Worm (Caenorhabditis elegans) whole organism, L4 larva: ENCODE data around the gene zipt-15.

ENCODE experiments used
- D1046.2 ChIP-seq: fragments of 200-800 bp; sonication (Bioruptor generic); IDR thresholded peaks from 2 replicates; pipeline ENCODE4 v1.3.6; 2022; ENCODE audit warnings: missing genetic modification characterization, missing compliant biosample characterization
- F10B5.3 ChIP-seq: sonication (generic microtip); optimal IDR thresholded peaks from 2 replicates; lab custom pipeline; 2016; ENCODE audit warnings: mild to moderate bottlenecking, missing genetic modification characterization, missing compliant biosample characterization
- F26F4.8 ChIP-seq: fragments of 200-800 bp; sonication (Bioruptor generic); conservative IDR thresholded peaks from 2 replicates; pipeline ENCODE4 v1.3.6; 2022; ENCODE audit warnings: missing genetic modification characterization, missing compliant biosample characterization
- F37D6.2 ChIP-seq: sonication (generic microtip); optimal IDR thresholded peaks from 2 replicates; lab custom pipeline; 2016; ENCODE audit warnings: mild to moderate bottlenecking, missing genetic modification characterization, missing compliant biosample characterization
- F44E2.7 ChIP-seq: fragments of 200-800 bp; sonication (Bioruptor generic); IDR thresholded peaks from 2 replicates; pipeline ENCODE4 v2.1.2; 2022; ENCODE audit warnings: missing genetic modification characterization, missing compliant biosample characterization
- Y105C5A.15 ChIP-seq: fragments of 200-800 bp; sonication (Bioruptor generic); IDR thresholded peaks from 2 replicates; pipeline ENCODE4 v1.3.6; 2022; ENCODE audit warnings: missing genetic modification characterization, missing compliant biosample characterization
- Y5F2A.4 ChIP-seq: fragments of 200-800 bp; sonication (Bioruptor generic); optimal IDR thresholded peaks from 2 replicates; lab custom pipeline; 2018; ENCODE audit warnings: mild to moderate bottlenecking, missing genetic modification characterization, missing compliant biosample characterization
- Y75B8A.6 ChIP-seq: fragments of 200-800 bp; sonication (Bioruptor generic); IDR thresholded peaks from 2 replicates; pipeline ENCODE4 v1.3.6; 2022; ENCODE audit warnings: missing genetic modification reagents, missing genetic modification characterization, missing compliant biosample characterization
- arid-1 ChIP-seq: fragments of 200-800 bp; sonication (Bioruptor generic); conservative IDR thresholded peaks from 2 replicates; pipeline ENCODE4 v1.3.6; 2022; ENCODE audit warnings: missing genetic modification reagents, missing genetic modification characterization, missing compliant biosample characterization
- attf-4 ChIP-seq: sonication (generic microtip); optimal IDR thresholded peaks from 3 replicates; lab custom pipeline; 2017; ENCODE audit warnings: missing biosample characterization, missing genetic modification characterization
- ceh-20 ChIP-seq: fragments of 200-800 bp; sonication (Bioruptor generic); IDR thresholded peaks from 2 replicates; pipeline ENCODE4 v1.3.6; 2022; ENCODE audit warnings: missing genetic modification reagents, missing genetic modification characterization, missing compliant biosample characterization
- ceh-28 ChIP-seq: fragments of 150-350 bp; optimal IDR thresholded peaks from 2 replicates; lab custom pipeline; 2014; ENCODE audit warnings: missing biosample characterization, missing genetic modification reagents, missing genetic modification characterization
- ceh-32 ChIP-seq: sonication (generic microtip); optimal IDR thresholded peaks from 2 replicates; lab custom pipeline; 2016; ENCODE audit warnings: mild to moderate bottlenecking, missing genetic modification characterization, missing compliant biosample characterization; ENCODE audit not compliant: poor library complexity
- ceh-82 ChIP-seq: sonication (generic microtip); optimal IDR thresholded peaks from 2 replicates; lab custom pipeline; 2017; ENCODE audit warnings: missing biosample characterization, missing genetic modification characterization
- ces-1 ChIP-seq: fragments of 150-350 bp; sonication (generic microtip); optimal IDR thresholded peaks from 4 replicates; lab custom pipeline; 2014; ENCODE audit warnings: missing biosample characterization, missing genetic modification reagents, missing genetic modification characterization
- daf-19 ChIP-seq: fragments of 200-800 bp; sonication (Bioruptor generic); conservative IDR thresholded peaks from 2 replicates; pipeline ENCODE4 v1.3.6; 2022; ENCODE audit warnings: missing genetic modification characterization, missing compliant biosample characterization
- daf-8 ChIP-seq: fragments of 200-800 bp; sonication (Bioruptor generic); IDR thresholded peaks from 2 replicates; pipeline ENCODE4 v1.3.6; 2022; ENCODE audit warnings: missing genetic modification characterization, missing compliant biosample characterization
- dmd-6 ChIP-seq: fragments of 200-800 bp; sonication (Bioruptor generic); IDR thresholded peaks from 2 replicates; pipeline ENCODE4 v1.3.6; 2022; ENCODE audit warnings: missing genetic modification reagents, missing genetic modification characterization, missing compliant biosample characterization
- dpl-1 ChIP-seq: fragments of 150-350 bp; optimal IDR thresholded peaks from 2 replicates; lab custom pipeline; 2014; ENCODE audit warnings: missing biosample characterization, missing genetic modification reagents, missing genetic modification characterization
- duxl-1 ChIP-seq: sonication (generic microtip); optimal IDR thresholded peaks from 2 replicates; lab custom pipeline; 2016; ENCODE audit warnings: mild to moderate bottlenecking, missing genetic modification characterization, moderate library complexity, missing compliant biosample characterization; ENCODE audit not compliant: poor library complexity
- dve-1 ChIP-seq: sonication (generic microtip); optimal IDR thresholded peaks from 2 replicates; lab custom pipeline; 2017; ENCODE audit warnings: antibody characterized with exemption, mild to moderate bottlenecking, missing genetic modification characterization, missing compliant biosample characterization; ENCODE audit not compliant: insufficient read depth
- egl-27 ChIP-seq: sonication (generic microtip); optimal IDR thresholded peaks from 3 replicates; lab custom pipeline; 2017; ENCODE audit warnings: missing biosample characterization, missing genetic modification reagents, missing genetic modification characterization
- fkh-10 ChIP-seq: fragments of 150-350 bp; optimal IDR thresholded peaks from 2 replicates; lab custom pipeline; 2014; ENCODE audit warnings: missing biosample characterization, missing genetic modification reagents, missing genetic modification characterization
- gei-8 ChIP-seq: fragments of 200-800 bp; sonication (Bioruptor generic); optimal IDR thresholded peaks from 2 replicates; lab custom pipeline; 2018; ENCODE audit warnings: mild to moderate bottlenecking, missing genetic modification characterization, missing compliant biosample characterization
- hlh-11 ChIP-seq: fragments of 200-800 bp; sonication (Bioruptor generic); optimal IDR thresholded peaks from 2 replicates; lab custom pipeline; 2018; ENCODE audit warnings: mild to moderate bottlenecking, missing genetic modification characterization, missing compliant biosample characterization
- hmg-1.1 ChIP-seq: fragments of 200-800 bp; sonication (Bioruptor generic); IDR thresholded peaks from 2 replicates; pipeline ENCODE4 v1.3.6; 2022; ENCODE audit warnings: missing genetic modification reagents, missing genetic modification characterization, missing compliant biosample characterization
- jun-1 ChIP-seq: fragments of 150-350 bp; optimal IDR thresholded peaks from 2 replicates; lab custom pipeline; 2014; ENCODE audit warnings: missing biosample characterization, missing genetic modification reagents, missing genetic modification characterization
- lin-1 ChIP-seq: fragments of 200-800 bp; sonication (Bioruptor generic); IDR thresholded peaks from 2 replicates; pipeline ENCODE4 v1.3.6; 2022; ENCODE audit warnings: missing genetic modification reagents, missing genetic modification characterization, missing compliant biosample characterization
- lsy-2 ChIP-seq, 2 experiments: fragments of 150-350 bp in 1 of 2; sonication (generic microtip) in 1 of 2; optimal IDR thresholded peaks; 2 replicates each; lab custom pipeline; 2014 to 2017; ENCODE audit warnings: missing biosample characterization in 2 of 2, missing genetic modification characterization in 2 of 2
- madf-5 ChIP-seq, 2 experiments: fragments of 200-800 bp; sonication (Bioruptor generic); IDR thresholded peaks; 2 replicates each; pipeline ENCODE4 v1.3.6; 2022; ENCODE audit warnings: missing compliant biosample characterization in 2 of 2, missing genetic modification characterization in 2 of 2
- madf-9 ChIP-seq: fragments of 200-800 bp; sonication (Bioruptor generic); conservative IDR thresholded peaks from 2 replicates; pipeline ENCODE4 v1.3.6; 2022; ENCODE audit warnings: missing genetic modification reagents, missing genetic modification characterization, missing compliant biosample characterization
- mdl-1 ChIP-seq, 2 experiments: fragments of 150-350 bp in 1 of 2; sonication (generic microtip) in 1 of 2; optimal IDR thresholded peaks; 2 replicates each; lab custom pipeline; 2014 to 2017; ENCODE audit warnings: missing biosample characterization in 2 of 2, missing genetic modification characterization in 2 of 2
- mdt-29 ChIP-seq: fragments of 200-800 bp; sonication (Bioruptor generic); IDR thresholded peaks from 2 replicates; pipeline ENCODE4 v1.3.6; 2022; ENCODE audit warnings: missing genetic modification reagents, missing genetic modification characterization, missing compliant biosample characterization
- mep-1 ChIP-seq: fragments of 150-350 bp; sonication (generic microtip); optimal IDR thresholded peaks from 3 replicates; lab custom pipeline; 2014; ENCODE audit warnings: missing biosample characterization, missing genetic modification characterization
- mes-2 ChIP-seq: sonication (generic microtip); optimal IDR thresholded peaks from 2 replicates; lab custom pipeline; 2016; ENCODE audit warnings: missing genotype, mild to moderate bottlenecking, missing genetic modification characterization, missing compliant biosample characterization; ENCODE audit not compliant: poor library complexity, severe bottlenecking
- mxl-3 ChIP-seq: fragments of 200-800 bp; sonication (Bioruptor generic); optimal IDR thresholded peaks from 2 replicates; lab custom pipeline; 2018; ENCODE audit warnings: mild to moderate bottlenecking, missing genetic modification characterization, missing compliant biosample characterization
- nhr-41 ChIP-seq: fragments of 200-800 bp; sonication (Bioruptor generic); IDR thresholded peaks from 2 replicates; pipeline ENCODE4 v1.3.6; 2022; ENCODE audit warnings: missing genetic modification reagents, missing genetic modification characterization, missing compliant biosample characterization
- nhr-77 ChIP-seq: fragments of 150-350 bp; optimal IDR thresholded peaks from 2 replicates; lab custom pipeline; 2014; ENCODE audit warnings: missing biosample characterization, missing genetic modification characterization
- pha-4 ChIP-seq, 2 experiments: fragments of 150-350 bp in 1 of 2; fragments of 200-800 bp in 1 of 2; sonication (Bioruptor generic) in 1 of 2; IDR thresholded peaks in 1 of 2; optimal IDR thresholded peaks in 1 of 2; 2 replicates each; pipeline versions ENCODE4 v1.3.6 to Lab custom; 2014 to 2022; ENCODE audit warnings: missing genetic modification characterization in 2 of 2, missing genetic modification reagents in 2 of 2, missing biosample characterization in 1 of 2, missing compliant biosample characterization in 1 of 2
- set-16 ChIP-seq: fragments of 200-800 bp; sonication (Bioruptor generic); IDR thresholded peaks from 2 replicates; pipeline ENCODE4 v1.3.6; 2022; ENCODE audit warnings: missing genetic modification reagents, missing genetic modification characterization, missing compliant biosample characterization
- snpc-1.2 ChIP-seq: fragments of 200-800 bp; sonication (Bioruptor generic); IDR thresholded peaks from 2 replicates; pipeline ENCODE4 v1.3.6; 2022; ENCODE audit warnings: missing genetic modification reagents, missing genetic modification characterization, missing compliant biosample characterization
- snpc-4 ChIP-seq: fragments of 150-350 bp; optimal IDR thresholded peaks from 2 replicates; lab custom pipeline; 2014; ENCODE audit warnings: missing biosample characterization, missing genetic modification characterization
- spr-1 ChIP-seq: sonication (generic microtip); optimal IDR thresholded peaks from 2 replicates; lab custom pipeline; 2016; ENCODE audit warnings: mild to moderate bottlenecking, missing genetic modification characterization, missing compliant biosample characterization
- spr-3 ChIP-seq: fragments of 200-800 bp; sonication (Bioruptor generic); optimal IDR thresholded peaks from 2 replicates; lab custom pipeline; 2018; ENCODE audit warnings: mild to moderate bottlenecking, missing genetic modification characterization, missing compliant biosample characterization
- tag-97 ChIP-seq: fragments of 200-800 bp; sonication (Bioruptor generic); IDR thresholded peaks from 2 replicates; pipeline ENCODE4 v1.3.6; 2022; ENCODE audit warnings: missing genetic modification characterization, missing compliant biosample characterization
- unc-62 ChIP-seq, 3 experiments: fragments of 150-350 bp in 1 of 3; sonication (generic microtip); optimal IDR thresholded peaks in 2 of 3; peaks in 1 of 3; 1 replicate in 1 of 3; 2 replicates in 2 of 3; lab custom pipeline; 2014 to 2017; ENCODE audit warnings: missing biosample characterization in 3 of 3, missing genetic modification characterization in 3 of 3, missing genetic modification reagents in 3 of 3, missing genotype in 1 of 3
- vab-7 ChIP-seq: fragments of 200-800 bp; sonication (Bioruptor generic); IDR thresholded peaks from 2 replicates; pipeline ENCODE4 v1.3.6; 2022; ENCODE audit warnings: missing genetic modification reagents, missing genetic modification characterization, missing compliant biosample characterization
- zfp-2 ChIP-seq: sonication (generic microtip); optimal IDR thresholded peaks from 2 replicates; lab custom pipeline; 2016; ENCODE audit warnings: mild to moderate bottlenecking, missing genetic modification characterization, missing compliant biosample characterization
- ztf-11 ChIP-seq: fragments of 150-350 bp; optimal IDR thresholded peaks from 2 replicates; lab custom pipeline; 2014; ENCODE audit warnings: missing biosample characterization, missing genetic modification characterization

Gene zipt-15

DNA sequence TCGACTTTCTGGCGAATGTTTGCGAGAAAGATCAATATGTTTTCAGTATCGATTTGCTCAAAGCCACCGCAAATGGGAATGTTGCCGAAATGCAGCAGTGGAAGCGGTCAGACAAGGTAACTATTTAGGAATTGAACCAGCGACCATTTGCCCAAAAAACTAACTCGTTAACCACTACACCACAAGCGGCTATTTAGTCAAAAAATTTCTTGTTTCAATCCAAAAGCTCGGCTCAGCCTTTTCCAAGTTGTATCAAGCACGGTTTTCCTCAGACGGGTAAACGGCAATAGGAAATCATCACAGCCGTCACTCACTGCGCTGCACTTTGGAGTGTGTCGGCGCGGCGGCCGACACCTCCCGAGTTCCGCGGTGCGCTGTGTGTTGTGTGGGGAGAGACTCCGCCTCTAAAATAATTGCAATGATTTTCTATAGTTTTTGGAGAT lies 42.1 kb upstream of the zipt-15 start (continued):
- TF ChIP-seq mes-2 (tag; lab: Kevin White, UChicago) (peak; percentile 82), mdl-1 (tag; optimal IDR thresholded peaks at IDR 0.05; lab: Kevin White, UChicago) (peak in 1 of 2 experiments; percentile 11), hmg-1.1 (GFP tag; lab: Robert Waterston, UW) (peak; percentile 79), nhr-41 (GFP tag; lab: Robert Waterston, UW) (no peak), spr-1 (peak; percentile 74), arid-1 (GFP tag; lab: Robert Waterston, UW) (peak; percentile 74; the same call in 1 of the 2 replicates), ceh-82 (tag; lab: Kevin White, UChicago) (peak; percentile 16), zfp-2 (tag; lab: Kevin White, UChicago) (no peak), mxl-3 (peak; percentile 72), ces-1 (GFP tag; lab: Kevin White, UChicago) (no peak), dmd-6 (GFP tag; lab: Robert Waterston, UW) (peak; percentile 57), dpl-1 (peak; percentile 71), Y105C5A.15 (GFP tag; lab: Robert Waterston, UW) (no peak), nhr-77 (tag; lab: Kevin White, UChicago) (peak; percentile 2), F37D6.2 (tag; lab: Kevin White, UChicago) (peak; percentile 23), Y75B8A.6 (GFP tag; lab: Robert Waterston, UW) (peak; percentile 36; the same call in 1 of the 2 replicates), ceh-20 (GFP tag; lab: Robert Waterston, UW) (0 out of 2 replicates have a peak, but pooled peaks have one; percentile 23), gei-8 (GFP tag; lab: Kevin White, UChicago) (peak; percentile 46), snpc-1.2 (peak; percentile 82), lin-1 (peak; percentile 50; the same call in 1 of the 2 replicates), ztf-11 (no peak), vab-7 (GFP tag; lab: Robert Waterston, UW) (peak; percentile 70), jun-1 (tag; lab: Kevin White, UChicago) (peak; percentile 37), set-16 (GFP tag; lab: Robert Waterston, UW) (peak; percentile 60; the same call in 1 of the 2 replicates), mdt-29 (GFP tag; lab: Robert Waterston, UW) (peak; percentile 83), attf-4 (tag; lab: Kevin White, UChicago) (no peak), mep-1 (tag; lab: Kevin White, UChicago) (peak; percentile 93), madf-9 (GFP tag; lab: Robert Waterston, UW) (no peak; the same call in 1 of the 2 replicates), madf-5 (GFP tag; IDR thresholded peaks at IDR 0.05; lab: Robert Waterston, UW) (no peak), dve-1 (tag; lab: Kevin White, UChicago) (peak; percentile 94), snpc-4 (tag; lab: Kevin White, UChicago) (peak; percentile 96), pha-4 (GFP tag; IDR thresholded peaks at IDR 0.05; lab: Robert Waterston, UW) (peak; percentile 54; the same call in 1 of the 2 replicates), pha-4 (tag; optimal IDR thresholded peaks at IDR 0.05; lab: Kevin White, UChicago) (no peak), D1046.2 (GFP tag; lab: Robert Waterston, UW) (0 out of 2 replicates have a peak, but pooled peaks have one; percentile 56), Y5F2A.4 (GFP tag; lab: Kevin White, UChicago) (peak; percentile 36), hlh-11 (tag; lab: Kevin White, UChicago) (peak; percentile 80), F10B5.3 (tag; lab: Kevin White, UChicago) (peak; percentile 39), F44E2.7 (GFP tag; lab: Robert Waterston, UW) (no peak), unc-62 (GFP tag; optimal IDR thresholded peaks at IDR 0.05 in 1 of 2; lab: Kevin White, UChicago) (peak in 1 of 2 experiments; percentile 99), unc-62 (tag; optimal IDR thresholded peaks at IDR 0.05; lab: Kevin White, UChicago) (no peak), daf-8 (GFP tag; lab: Robert Waterston, UW) (no peak), fkh-10 (no peak), ceh-28 (no peak), F26F4.8 (no peak), spr-3 (GFP tag; lab: Kevin White, UChicago) (peak; percentile 79), tag-97 (GFP tag; lab: Robert Waterston, UW) (no peak), ceh-32 (tag; lab: Kevin White, UChicago) (no peak), duxl-1 (tag; lab: Kevin White, UChicago) (peak; percentile 79), egl-27 (tag; lab: Kevin White, UChicago) (no peak), daf-19 (GFP tag; lab: Robert Waterston, UW) (no peak), lsy-2 (tag; optimal IDR thresholded peaks at IDR 0.05; lab: Kevin White, UChicago) (peak; percentile 50 to 73)
